Fruit fly (Drosophila melanogaster) whole organism, adult: ENCODE results near the gene ssp5.

Experiments used
- CG11617 ChIP-seq: fragments of 200-800 bp; sonication (Bioruptor generic); optimal IDR thresholded peaks from 2 replicates; lab custom pipeline; 2017; ENCODE audit warnings: mild to moderate bottlenecking, missing biosample characterization, missing genetic modification reagents, missing genetic modification characterization
- CG12768 ChIP-seq: fragments of 200-800 bp; sonication (Bioruptor generic); optimal IDR thresholded peaks from 2 replicates; lab custom pipeline; 2017; ENCODE audit warnings: missing biosample characterization, missing genetic modification characterization, mild to moderate bottlenecking, moderate library complexity, missing genetic modification reagents
- CG14711 ChIP-seq: fragments of 200-800 bp; sonication (Bioruptor generic); optimal IDR thresholded peaks from 2 replicates; lab custom pipeline; 2018; ENCODE audit warnings: missing biosample characterization, mild to moderate bottlenecking, missing genetic modification characterization, moderate library complexity
- CG1620 ChIP-seq: fragments of 200-800 bp; sonication (Bioruptor generic); optimal IDR thresholded peaks from 2 replicates; lab custom pipeline; 2016; ENCODE audit warnings: missing biosample characterization, missing genetic modification characterization
- CG33017 ChIP-seq: fragments of 200-800 bp; sonication (Bioruptor generic); optimal IDR thresholded peaks from 2 replicates; lab custom pipeline; 2018; ENCODE audit warnings: missing biosample characterization, mild to moderate bottlenecking, missing genetic modification characterization, moderate library complexity
- CG5204 ChIP-seq: fragments of 200-800 bp; sonication (Bioruptor generic); optimal IDR thresholded peaks from 2 replicates; lab custom pipeline; 2016; ENCODE audit warnings: missing biosample characterization, missing genetic modification characterization
- CG7045 ChIP-seq: fragments of 200-800 bp; sonication (Bioruptor generic); optimal IDR thresholded peaks from 2 replicates; lab custom pipeline; 2017; ENCODE audit warnings: missing biosample characterization, mild to moderate bottlenecking, missing genetic modification characterization
- CG7101 ChIP-seq: fragments of 200-800 bp; sonication (Bioruptor generic); optimal IDR thresholded peaks from 2 replicates; lab custom pipeline; 2018; ENCODE audit warnings: missing biosample characterization, mild to moderate bottlenecking, missing genetic modification characterization, moderate library complexity
- Clk ChIP-seq: fragments of 200-800 bp; sonication (Bioruptor generic); optimal IDR thresholded peaks from 2 replicates; lab custom pipeline; 2017; ENCODE audit warnings: missing biosample characterization, missing genetic modification characterization
- Crg-1 ChIP-seq: fragments of 200-800 bp; sonication (Bioruptor generic); optimal IDR thresholded peaks from 2 replicates; lab custom pipeline; 2016; ENCODE audit warnings: missing biosample characterization, missing genetic modification characterization
- Hr96 ChIP-seq: fragments of 200-800 bp; sonication (Bioruptor generic); optimal IDR thresholded peaks from 2 replicates; lab custom pipeline; 2016; ENCODE audit warnings: missing biosample characterization, missing genetic modification characterization
- Mnt ChIP-seq: fragments of 200-800 bp; sonication (Bioruptor generic); optimal IDR thresholded peaks from 2 replicates; lab custom pipeline; 2016; ENCODE audit warnings: missing biosample characterization, mild to moderate bottlenecking, missing genetic modification characterization
- bab1 ChIP-seq: fragments of 200-800 bp; sonication (Bioruptor generic); optimal IDR thresholded peaks from 3 replicates; lab custom pipeline; 2019; ENCODE audit warnings: missing biosample characterization, mild to moderate bottlenecking, missing genetic modification characterization, moderate library complexity
- cic ChIP-seq: fragments of 200-800 bp; sonication (Bioruptor generic); optimal IDR thresholded peaks from 2 replicates; lab custom pipeline; 2017; ENCODE audit warnings: missing biosample characterization, mild to moderate bottlenecking, missing genetic modification characterization, moderate library complexity
- cnc ChIP-seq, 2 experiments: fragments of >200 bp; optimal IDR thresholded peaks; 2 replicates each; lab custom pipeline; 2017
- kay ChIP-seq: fragments of 200-800 bp; sonication (Bioruptor generic); peaks from one replicate; lab custom pipeline; 2016; ENCODE audit warnings: missing biosample characterization, missing genetic modification characterization, borderline replicate concordance
- ovo ChIP-seq: fragments of 200-800 bp; sonication (Bioruptor generic); optimal IDR thresholded peaks from 2 replicates; lab custom pipeline; 2016; ENCODE audit warnings: missing biosample characterization, missing genetic modification characterization
- pad ChIP-seq: fragments of 200-800 bp; sonication (Bioruptor generic); optimal IDR thresholded peaks from 3 replicates; lab custom pipeline; 2017; ENCODE audit warnings: missing biosample characterization, missing genetic modification characterization, mild to moderate bottlenecking, moderate library complexity, missing genetic modification reagents
- tj ChIP-seq: fragments of 200-800 bp; sonication (Bioruptor generic); optimal IDR thresholded peaks from 3 replicates; lab custom pipeline; 2017; ENCODE audit warnings: missing biosample characterization, mild to moderate bottlenecking, missing genetic modification characterization, moderate library complexity
- toe ChIP-seq: fragments of 200-800 bp; sonication (Bioruptor generic); optimal IDR thresholded peaks from 2 replicates; lab custom pipeline; 2016; ENCODE audit warnings: missing biosample characterization, missing genetic modification characterization

Gene ssp5

DNA sequence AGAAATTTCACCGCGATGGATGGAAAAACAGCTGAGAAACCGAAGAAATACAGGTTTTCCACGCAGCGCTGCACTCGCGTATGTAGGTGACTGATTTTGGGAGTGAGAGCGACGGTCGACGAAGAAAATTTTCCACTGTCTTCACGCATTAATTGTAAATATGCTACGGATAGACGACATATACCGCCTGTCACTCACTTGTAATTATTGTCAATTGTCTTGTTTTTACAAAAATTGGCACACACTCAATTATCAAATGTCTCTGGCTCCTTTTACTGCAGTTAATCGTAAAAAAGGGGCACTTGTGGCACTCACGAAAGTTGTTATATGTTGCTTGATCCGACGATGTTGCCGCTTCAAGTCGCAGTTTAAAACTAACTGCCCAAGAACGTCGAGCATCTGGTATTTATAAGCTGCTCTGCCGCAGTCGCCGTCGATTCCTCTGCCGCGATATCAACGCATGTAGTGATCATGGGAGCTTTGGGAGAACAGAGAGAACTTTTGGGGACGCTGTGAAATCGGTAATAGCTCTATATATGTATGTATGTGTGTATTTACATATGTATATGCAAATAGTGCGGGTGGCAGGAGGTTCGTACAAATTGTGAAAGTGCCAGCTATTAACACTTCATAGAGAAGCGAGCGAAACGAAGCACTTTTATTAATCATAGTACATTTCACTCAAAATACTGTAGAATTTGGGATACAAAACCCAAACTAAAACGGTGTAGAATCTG is 39.8 kb upstream of the ssp5 start, which contains the start of gene mfas:
Gene mfas, minus strand, starts transcription at position 382 of the 737 bp plus-strand sequence.
- TF ChIP-seq CG33017 (tag; lab: Kevin White, UChicago) (no peak), tj (GFP tag; lab: Kevin White, UChicago) (peak; percentile 2), CG12768 (GFP tag; lab: Kevin White, UChicago) (peak; percentile 26), CG11617 (no peak)

DNA sequence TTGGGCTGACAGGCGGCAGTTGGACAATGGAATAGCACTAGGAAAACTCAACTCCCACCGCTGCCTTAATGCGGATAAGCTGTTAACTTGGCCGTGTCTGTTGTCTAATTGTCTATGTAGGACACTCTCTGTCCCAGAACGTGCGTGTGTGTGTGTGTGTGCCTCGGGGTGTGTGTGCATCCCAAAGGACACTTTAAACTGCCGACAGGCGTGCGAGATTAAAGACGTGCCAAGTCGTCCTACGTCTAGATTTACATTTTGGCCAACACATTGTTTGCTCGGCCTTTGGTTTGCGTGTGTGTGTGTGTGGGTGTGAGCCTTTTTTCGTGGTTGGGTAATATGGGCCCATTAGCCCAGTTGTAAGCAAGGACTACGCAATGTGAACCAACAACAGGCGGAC is 34.8 kb upstream of the ssp5 start:
- no peak for TF ChIP-seq ovo (GFP tag; lab: Kevin White, UChicago)
- no peak for TF ChIP-seq toe
- TF ChIP-seq CG14711: no peak
- no peak for TF ChIP-seq CG5204
- TF ChIP-seq CG12768 (GFP tag; lab: Kevin White, UChicago): no peak
- no peak for TF ChIP-seq cnc (optimal IDR thresholded peaks at IDR 0.05; lab: Kevin White, UChicago)
- TF ChIP-seq tj (GFP tag; lab: Kevin White, UChicago): no peak

DNA sequence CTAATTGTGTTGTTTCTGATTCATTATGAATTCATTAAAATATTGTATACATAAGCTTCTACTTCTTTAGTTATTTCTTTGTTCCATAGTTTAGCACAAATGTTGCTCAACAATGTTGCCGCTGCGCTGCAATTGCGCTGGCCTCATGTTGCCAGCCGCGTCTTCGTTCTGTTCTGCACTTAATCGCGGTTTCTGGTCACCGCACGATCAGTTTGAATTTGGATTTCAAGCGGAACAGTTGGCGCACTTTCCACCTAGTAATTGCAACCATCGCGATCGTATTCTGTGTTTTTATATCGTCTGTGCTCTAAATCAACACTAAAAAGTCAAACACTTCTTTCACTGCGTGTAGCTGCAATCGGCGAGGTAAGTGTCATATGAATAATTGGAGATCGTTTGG is 33.9 kb upstream of the ssp5 start, which contains the start of gene Ect3:
Gene Ect3, plus strand, starts transcription at position 205 of the 400 bp plus-strand sequence.
- TF ChIP-seq CG5204 (no peak), toe (no peak), pad (no peak), tj (GFP tag; lab: Kevin White, UChicago) (peak; percentile 31), Crg-1 (GFP tag; lab: Kevin White, UChicago) (no peak), CG12768 (GFP tag; lab: Kevin White, UChicago) (no peak)

DNA sequence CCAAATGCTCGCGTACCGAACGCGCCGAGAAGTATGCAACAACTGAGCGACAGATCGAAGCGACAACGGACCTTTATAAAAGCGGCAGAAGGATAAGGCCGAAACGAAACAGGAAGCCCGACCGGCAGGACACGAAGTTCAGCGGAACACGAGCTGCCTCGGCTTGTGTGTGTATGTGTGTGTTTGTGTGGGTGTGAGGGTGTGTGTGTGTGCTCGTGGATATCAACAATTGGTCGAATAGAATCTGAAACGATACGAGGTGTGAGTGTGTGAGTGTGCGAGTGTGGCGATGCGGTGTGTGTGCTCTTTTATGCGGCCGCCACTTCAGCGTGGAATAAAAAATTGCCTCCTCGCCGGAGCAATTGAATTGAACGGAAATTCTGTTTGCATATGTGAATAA is 27.5 kb upstream of the ssp5 start, which contains the start of gene Tk:
Gene Tk, minus strand, starts transcription at position 57 of the 400 bp plus-strand sequence.
- TF ChIP-seq CG14711: no peak
- TF ChIP-seq kay (GFP tag; lab: Kevin White, UChicago): no peak
- no peak for TF ChIP-seq Mnt (GFP tag; lab: Kevin White, UChicago)
- TF ChIP-seq CG7045 (GFP tag; lab: Kevin White, UChicago): no peak
- no peak for TF ChIP-seq bab1
- no peak for TF ChIP-seq ovo (GFP tag; lab: Kevin White, UChicago)
- TF ChIP-seq CG33017 (tag; lab: Kevin White, UChicago): no peak
- TF ChIP-seq CG12768 (GFP tag; lab: Kevin White, UChicago): no peak
- TF ChIP-seq Clk (GFP tag; lab: Kevin White, UChicago): no peak
- no peak for TF ChIP-seq CG5204
- TF ChIP-seq CG11617: no peak
- TF ChIP-seq tj (GFP tag; lab: Kevin White, UChicago): no peak

DNA sequence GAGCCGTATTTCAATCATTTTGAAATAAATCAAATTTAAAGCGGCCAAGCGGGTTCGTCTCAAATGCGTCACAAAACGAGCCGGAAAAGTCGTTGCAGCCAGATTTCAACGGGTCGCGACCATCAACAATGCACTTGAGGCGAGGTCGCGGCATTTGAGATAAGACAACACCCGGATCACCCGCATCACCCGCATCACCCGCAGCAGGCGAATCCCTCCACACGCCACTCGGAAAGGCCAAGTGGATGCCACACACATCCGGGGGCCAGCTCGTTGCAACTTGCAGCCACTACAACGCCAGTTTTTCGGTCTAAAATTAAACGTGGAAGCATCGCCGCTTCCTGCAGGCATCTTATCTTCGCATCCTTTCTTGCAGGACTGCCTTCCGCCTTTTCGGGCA is 26.5 kb upstream of the ssp5 start:
- TF ChIP-seq CG5204: no peak
- TF ChIP-seq pad: no peak
- TF ChIP-seq CG7045 (GFP tag; lab: Kevin White, UChicago): no peak
- no peak for TF ChIP-seq CG11617
- no peak for TF ChIP-seq cic (GFP tag; lab: Kevin White, UChicago)
- TF ChIP-seq Clk (GFP tag; lab: Kevin White, UChicago): no peak
- no peak for TF ChIP-seq toe
- no peak for TF ChIP-seq CG7101 (tag; lab: Kevin White, UChicago)
- TF ChIP-seq tj (GFP tag; lab: Kevin White, UChicago): no peak
- TF ChIP-seq CG33017 (tag; lab: Kevin White, UChicago): no peak
- no peak for TF ChIP-seq CG12768 (GFP tag; lab: Kevin White, UChicago)
- no peak for TF ChIP-seq Mnt (GFP tag; lab: Kevin White, UChicago)
- no peak for TF ChIP-seq CG14711
- TF ChIP-seq ovo (GFP tag; lab: Kevin White, UChicago): no peak
- TF ChIP-seq bab1: no peak

DNA sequence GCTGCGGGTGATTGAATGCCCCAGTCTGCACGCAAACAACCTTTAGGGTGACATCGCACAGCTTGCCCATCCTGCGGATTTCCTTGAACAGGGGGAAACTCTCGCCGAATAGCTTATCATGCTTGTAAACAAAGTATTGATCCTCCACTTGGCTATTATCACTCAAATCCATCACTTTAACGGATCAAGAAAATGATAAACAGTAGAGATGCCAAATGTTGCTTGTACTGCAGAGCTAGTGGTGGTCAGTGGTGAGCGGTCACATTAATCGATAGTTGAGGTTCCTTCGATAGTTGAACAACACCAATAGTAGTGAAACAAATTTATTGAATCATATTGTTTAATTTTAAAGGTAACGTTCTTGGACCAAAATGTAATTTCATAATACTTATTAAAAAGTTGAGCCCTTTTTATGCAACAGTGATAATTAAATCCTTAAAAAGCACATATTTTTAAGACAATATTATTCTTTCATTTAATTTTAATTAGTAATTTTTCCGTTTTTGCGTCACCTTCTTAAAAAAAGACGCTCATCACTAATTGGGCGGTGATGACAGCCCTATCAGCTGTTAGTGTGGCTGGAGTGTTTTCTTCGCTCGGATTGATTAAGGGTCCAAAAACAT is 22.6 kb upstream of the ssp5 start, which contains the start of the genes KLHL18 and GCC185:
Gene KLHL18, minus strand, starts transcription at position 233 of the 623 bp plus-strand sequence.
Gene GCC185, plus strand, starts transcription at position 571 of the 623 bp plus-strand sequence.
- TF ChIP-seq Hr96 (GFP tag; lab: Kevin White, UChicago) (peak; percentile 79), CG1620 (peak; percentile 78), CG14711 (peak; percentile 92), cic (GFP tag; lab: Kevin White, UChicago) (peak; percentile 14), Mnt (GFP tag; lab: Kevin White, UChicago) (peak; percentile 68), kay (GFP tag; lab: Kevin White, UChicago) (no peak), CG7045 (GFP tag; lab: Kevin White, UChicago) (peak; percentile 82), CG11617 (peak; percentile 85), CG33017 (tag; lab: Kevin White, UChicago) (peak; percentile 53), pad (peak; percentile 61), tj (GFP tag; lab: Kevin White, UChicago) (peak; percentile 64), ovo (GFP tag; lab: Kevin White, UChicago) (peak; percentile 66), Crg-1 (GFP tag; lab: Kevin White, UChicago) (peak; percentile 72), toe (peak; percentile 94), Clk (GFP tag; lab: Kevin White, UChicago) (peak; percentile 77), cnc (optimal IDR thresholded peaks at IDR 0.05; lab: Kevin White, UChicago) (no peak), CG5204 (peak; percentile 78), CG12768 (GFP tag; lab: Kevin White, UChicago) (peak; percentile 75), bab1 (peak; percentile 78), CG7101 (tag; lab: Kevin White, UChicago) (peak; percentile 79)
